Worm (Caenorhabditis elegans) whole organism, young adult: ENCODE data around the gene Y53C12B.1.

Experiments
- B0336.3 ChIP-seq: fragments of 200-800 bp; sonication (Bioruptor generic); IDR thresholded peaks from 2 replicates; pipeline ENCODE4 v1.3.6; 2022; ENCODE audit warnings: missing genetic modification characterization, missing compliant biosample characterization
- C17E4.6 ChIP-seq: fragments of 200-800 bp; sonication (Bioruptor generic); IDR thresholded peaks from 2 replicates; pipeline ENCODE4 v1.3.6; 2022; ENCODE audit warnings: missing genetic modification reagents, missing genetic modification characterization, missing compliant biosample characterization
- D2030.7 ChIP-seq: fragments of 200-800 bp; sonication (Bioruptor generic); IDR thresholded peaks from 2 replicates; pipeline ENCODE4 v1.3.6; 2022; ENCODE audit warnings: missing genetic modification reagents, missing genetic modification characterization, missing compliant biosample characterization
- F22D6.2 ChIP-seq: sonication (generic microtip); optimal IDR thresholded peaks from 2 replicates; lab custom pipeline; 2016; ENCODE audit warnings: mild to moderate bottlenecking, missing genetic modification characterization, missing compliant biosample characterization
- F23B12.7 ChIP-seq: sonication (generic microtip); optimal IDR thresholded peaks from 2 replicates; lab custom pipeline; 2017; ENCODE audit warnings: missing genetic modification characterization, mild to moderate bottlenecking, missing compliant biosample characterization, antibody characterized with exemption, moderate library complexity; ENCODE audit not compliant: insufficient read depth
- F33H1.4 ChIP-seq: fragments of 200-800 bp; sonication (Bioruptor generic); IDR thresholded peaks from 2 replicates; pipeline ENCODE4 v1.3.6; 2022; ENCODE audit warnings: missing genetic modification reagents, missing genetic modification characterization, missing compliant biosample characterization
- F49E8.2 ChIP-seq: sonication (generic microtip); optimal IDR thresholded peaks from 3 replicates; lab custom pipeline; 2017; ENCODE audit warnings: missing genetic modification characterization, mild to moderate bottlenecking, missing compliant biosample characterization, antibody characterized with exemption, moderate library complexity; ENCODE audit not compliant: insufficient read depth
- F55B11.4 ChIP-seq: sonication (generic microtip); optimal IDR thresholded peaks from 2 replicates; lab custom pipeline; 2016; ENCODE audit warnings: missing compliant biosample characterization, missing genetic modification characterization, borderline replicate concordance; ENCODE audit not compliant: insufficient read depth
- K12H6.12 ChIP-seq: fragments of 200-800 bp; sonication (Bioruptor generic); optimal IDR thresholded peaks from 2 replicates; lab custom pipeline; 2018; ENCODE audit warnings: mild to moderate bottlenecking, missing genetic modification characterization, missing compliant biosample characterization
- Y53G8AR.9 ChIP-seq: fragments of 200-800 bp; sonication (Bioruptor generic); conservative IDR thresholded peaks from 2 replicates; pipeline ENCODE4 v1.3.6; 2022; ENCODE audit warnings: missing genetic modification reagents, missing genetic modification characterization, missing compliant biosample characterization
- ama-1 ChIP-seq, 3 experiments: fragments of 150-350 bp in 1 of 3; sonication (generic microtip) in 2 of 3; optimal IDR thresholded peaks; 2 replicates each; lab custom pipeline; 2014 to 2018; ENCODE audit warnings: missing biosample characterization in 2 of 3, missing genetic modification characterization in 2 of 3, missing genetic modification reagents in 2 of 3
- aptf-3 ChIP-seq: fragments of 200-800 bp; sonication (Bioruptor generic); IDR thresholded peaks from 2 replicates; pipeline ENCODE4 v1.3.6; 2022; ENCODE audit warnings: missing genetic modification characterization, missing compliant biosample characterization
- atf-7 ChIP-seq: sonication (generic microtip); optimal IDR thresholded peaks from 2 replicates; lab custom pipeline; 2017; ENCODE audit warnings: mild to moderate bottlenecking, missing genetic modification characterization, missing compliant biosample characterization
- athp-1 ChIP-seq: sonication (generic microtip); optimal IDR thresholded peaks from 2 replicates; lab custom pipeline; 2017; ENCODE audit warnings: mild to moderate bottlenecking, missing genetic modification characterization, missing compliant biosample characterization
- attf-5 ChIP-seq: fragments of 200-800 bp; sonication (Bioruptor generic); optimal IDR thresholded peaks from 2 replicates; lab custom pipeline; 2018; ENCODE audit warnings: mild to moderate bottlenecking, missing genetic modification characterization, missing compliant biosample characterization
- cebp-1 ChIP-seq, 2 experiments: fragments of 200-800 bp in 1 of 2; sonication (Bioruptor generic) in 1 of 2; sonication (generic microtip) in 1 of 2; IDR thresholded peaks in 1 of 2; optimal IDR thresholded peaks in 1 of 2; 2 replicates each; pipeline versions ENCODE4 v1.3.6 to Lab custom; 2017 to 2022; ENCODE audit warnings: missing compliant biosample characterization in 2 of 2, missing genetic modification characterization in 2 of 2, mild to moderate bottlenecking in 1 of 2, missing genetic modification reagents in 1 of 2, moderate library complexity in 1 of 2
- ceh-100 ChIP-seq: fragments of 200-800 bp; sonication (Bioruptor generic); IDR thresholded peaks from 2 replicates; pipeline ENCODE4 v1.3.6; 2022; ENCODE audit warnings: missing genetic modification reagents, missing genetic modification characterization, missing compliant biosample characterization
- ceh-91 ChIP-seq: fragments of 200-800 bp; sonication (Bioruptor generic); IDR thresholded peaks from 2 replicates; pipeline ENCODE4 v1.3.6; 2022; ENCODE audit warnings: missing genetic modification reagents, missing genetic modification characterization, missing compliant biosample characterization
- dpl-1 ChIP-seq: fragments of 150-350 bp; optimal IDR thresholded peaks from 2 replicates; lab custom pipeline; 2014; ENCODE audit warnings: missing biosample characterization, missing genetic modification reagents, missing genetic modification characterization
- egrh-3 ChIP-seq: fragments of 200-800 bp; sonication (Bioruptor generic); IDR thresholded peaks from 2 replicates; pipeline ENCODE4 v1.3.6; 2022; ENCODE audit warnings: missing genetic modification reagents, missing genetic modification characterization, missing compliant biosample characterization
- fkh-3 ChIP-seq: sonication (generic microtip); optimal IDR thresholded peaks from 2 replicates; lab custom pipeline; 2016; ENCODE audit warnings: mild to moderate bottlenecking, missing genetic modification characterization, missing compliant biosample characterization
- hmg-1.2 ChIP-seq: fragments of 200-800 bp; sonication (Bioruptor generic); IDR thresholded peaks from 2 replicates; pipeline ENCODE4 v1.3.6; 2022; ENCODE audit warnings: missing genetic modification reagents, missing genetic modification characterization, missing compliant biosample characterization
- hrde-1 ChIP-seq: sonication (generic microtip); optimal IDR thresholded peaks from 2 replicates; lab custom pipeline; 2016; ENCODE audit warnings: missing genetic modification characterization, mild to moderate bottlenecking, missing compliant biosample characterization, moderate library complexity, missing genotype, missing genetic modification reagents, borderline replicate concordance
- lag-1 ChIP-seq: fragments of 200-800 bp; sonication (Bioruptor generic); IDR thresholded peaks from 2 replicates; pipeline ENCODE4 v1.3.6; 2022; ENCODE audit warnings: missing genetic modification reagents, missing genetic modification characterization, missing compliant biosample characterization
- let-607 ChIP-seq, 2 experiments: fragments of 200-800 bp in 1 of 2; sonication (Bioruptor generic) in 1 of 2; sonication (generic microtip) in 1 of 2; optimal IDR thresholded peaks; 2 replicates each; lab custom pipeline; 2016 to 2018; ENCODE audit warnings: mild to moderate bottlenecking in 2 of 2, missing compliant biosample characterization in 2 of 2, missing genetic modification characterization in 2 of 2, moderate library complexity in 2 of 2, missing genotype in 1 of 2
- lin-54 ChIP-seq: fragments of 200-800 bp; sonication (Bioruptor generic); optimal IDR thresholded peaks from 2 replicates; lab custom pipeline; 2018; ENCODE audit warnings: mild to moderate bottlenecking, missing genetic modification characterization, missing compliant biosample characterization
- lir-1 ChIP-seq: fragments of 200-800 bp; sonication (Bioruptor generic); conservative IDR thresholded peaks from 2 replicates; pipeline ENCODE4 v1.3.6; 2022; ENCODE audit warnings: missing genetic modification reagents, missing genetic modification characterization, missing compliant biosample characterization
- lsl-1 ChIP-seq: fragments of 200-800 bp; sonication (Bioruptor generic); optimal IDR thresholded peaks from 2 replicates; lab custom pipeline; 2018; ENCODE audit warnings: mild to moderate bottlenecking, missing genetic modification characterization, moderate library complexity, missing compliant biosample characterization
- madf-3 ChIP-seq: fragments of 200-800 bp; sonication (Bioruptor generic); IDR thresholded peaks from 2 replicates; pipeline ENCODE4 v1.3.6; 2022; ENCODE audit warnings: missing genetic modification reagents, missing genetic modification characterization, missing compliant biosample characterization
- madf-6 ChIP-seq: fragments of 200-800 bp; sonication (Bioruptor generic); IDR thresholded peaks from 2 replicates; pipeline ENCODE4 v1.3.6; 2022; ENCODE audit warnings: missing genetic modification reagents, missing genetic modification characterization, missing compliant biosample characterization
- madf-8 ChIP-seq: fragments of 200-800 bp; sonication (Bioruptor generic); conservative IDR thresholded peaks from 2 replicates; pipeline ENCODE4 v1.3.6; 2022; ENCODE audit warnings: missing genetic modification reagents, missing genetic modification characterization, missing compliant biosample characterization
- nfyb-1 ChIP-seq: fragments of 200-800 bp; sonication (Bioruptor generic); IDR thresholded peaks from 2 replicates; pipeline ENCODE4 v1.3.6; 2022; ENCODE audit warnings: missing genetic modification reagents, missing genetic modification characterization, missing compliant biosample characterization
- nhr-80 ChIP-seq: sonication (generic microtip); optimal IDR thresholded peaks from 2 replicates; lab custom pipeline; 2016; ENCODE audit warnings: missing genetic modification characterization, missing compliant biosample characterization
- pha-4 ChIP-seq: fragments of 150-350 bp; sonication (generic microtip); optimal IDR thresholded peaks from 2 replicates; lab custom pipeline; 2014; ENCODE audit warnings: missing biosample characterization, missing genetic modification reagents, missing genetic modification characterization
- rcor-1 ChIP-seq: fragments of 200-800 bp; sonication (Bioruptor generic); IDR thresholded peaks from 2 replicates; pipeline ENCODE4 v1.3.6; 2022; ENCODE audit warnings: missing genetic modification reagents, missing genetic modification characterization, missing compliant biosample characterization
- snpc-1.1 ChIP-seq: sonication (generic microtip); optimal IDR thresholded peaks from 2 replicates; lab custom pipeline; 2017; ENCODE audit warnings: missing genetic modification characterization, mild to moderate bottlenecking, missing compliant biosample characterization, antibody characterized with exemption, moderate library complexity, missing genotype, missing genetic modification reagents; ENCODE audit not compliant: insufficient read depth
- sptf-2 ChIP-seq: fragments of 200-800 bp; sonication (Bioruptor generic); optimal IDR thresholded peaks from 2 replicates; lab custom pipeline; 2018; ENCODE audit warnings: mild to moderate bottlenecking, missing genetic modification characterization, missing compliant biosample characterization
- tbp1 ChIP-seq: fragments of 200-800 bp; sonication (Bioruptor generic); optimal IDR thresholded peaks from 2 replicates; lab custom pipeline; 2018; ENCODE audit warnings: mild to moderate bottlenecking, missing genetic modification characterization, missing compliant biosample characterization
- unc-130 ChIP-seq: sonication (generic microtip); optimal IDR thresholded peaks from 2 replicates; lab custom pipeline; 2016; ENCODE audit warnings: missing genetic modification reagents, missing genetic modification characterization, missing compliant biosample characterization
- xnd-1 ChIP-seq: sonication (generic microtip); optimal IDR thresholded peaks from 2 replicates; lab custom pipeline; 2016; ENCODE audit warnings: missing genotype, missing genetic modification reagents, missing genetic modification characterization, missing compliant biosample characterization
- ztf-18 ChIP-seq: sonication (generic microtip); optimal IDR thresholded peaks from 2 replicates; lab custom pipeline; 2016; ENCODE audit warnings: missing genotype, mild to moderate bottlenecking, missing genetic modification characterization, missing compliant biosample characterization

Gene Y53C12B.1

DNA sequence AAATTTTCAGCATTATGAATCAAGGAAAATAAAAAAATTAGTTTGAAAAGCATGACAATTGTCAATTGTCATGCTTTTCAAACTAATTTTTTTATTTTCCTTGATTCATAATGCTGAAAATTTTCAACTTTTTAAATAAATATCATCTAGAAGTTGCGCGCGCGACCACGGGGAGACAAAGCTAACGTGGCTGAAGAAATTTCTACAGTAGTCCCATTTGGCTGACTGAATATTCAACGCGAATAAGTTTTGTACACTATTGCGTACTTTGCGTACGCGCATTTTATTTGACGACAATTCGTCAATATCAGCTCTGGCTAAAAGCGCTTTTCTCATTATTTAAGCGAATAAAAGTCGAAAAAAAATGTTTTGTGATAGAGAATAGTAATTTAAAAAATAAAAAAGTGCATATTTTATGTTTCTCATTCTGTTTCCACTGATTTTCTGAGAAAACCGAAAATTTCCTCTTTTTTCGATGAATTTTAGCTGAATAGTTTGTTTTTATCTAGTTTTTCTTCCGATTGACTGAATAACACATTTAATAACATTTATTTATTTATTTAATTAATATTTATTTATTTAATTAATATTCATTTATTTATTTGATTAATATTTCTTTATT lies 27.1 kb downstream of the Y53C12B.1 start, which contains the start of gene Y53C12A.11 (continued):
- peak; percentile 88; the same call in 1 of the 2 replicates for TF ChIP-seq madf-3 (GFP tag; lab: Robert Waterston, UW)
- TF ChIP-seq D2030.7: peak; percentile 90
- peak; percentile 75 for TF ChIP-seq rcor-1
- peak; percentile 75; the same call in 1 of the 2 replicates for TF ChIP-seq C17E4.6 (GFP tag; lab: Robert Waterston, UW)
- TF ChIP-seq Y53G8AR.9 (GFP tag; lab: Robert Waterston, UW): 0 out of 2 replicates have a peak, but pooled peaks have one; percentile 54
- peak; percentile 87 for TF ChIP-seq madf-8

DNA sequence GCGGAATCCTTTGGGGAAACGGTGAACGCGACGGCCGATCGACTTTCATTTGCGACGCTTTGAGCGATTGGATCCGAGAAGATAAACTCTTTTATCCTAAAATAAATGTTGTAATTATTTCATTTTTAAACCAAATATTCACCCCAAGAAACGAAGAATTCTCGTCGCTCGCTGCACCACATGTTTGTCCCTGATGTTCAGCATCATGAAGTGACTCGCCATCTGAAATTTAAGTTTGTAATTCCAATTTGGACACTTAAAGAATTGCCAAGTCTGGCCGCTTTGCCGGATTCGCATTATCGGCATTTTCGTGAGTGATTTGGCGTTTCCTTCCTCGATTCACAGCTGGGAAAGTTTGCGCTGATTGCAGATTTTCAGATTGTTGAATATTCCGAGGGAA lies 28.0 kb downstream of the Y53C12B.1 start, which contains the start of gene Y53C12A.6:
Gene Y53C12A.6 (minus strand): TSS at position 101 of the 400 bp plus-strand sequence.
- TF ChIP-seq aptf-3 (GFP tag; lab: Robert Waterston, UW) (no peak), F55B11.4 (tag; lab: Kevin White, UChicago) (no peak), lin-54 (GFP tag; lab: Kevin White, UChicago) (no peak), pha-4 (no peak), athp-1 (tag; lab: Kevin White, UChicago) (no peak), sptf-2 (GFP tag; lab: Kevin White, UChicago) (no peak), ztf-18 (tag; lab: Kevin White, UChicago) (no peak), snpc-1.1 (no peak), atf-7 (no peak), ama-1 (optimal IDR thresholded peaks at IDR 0.05; lab: Kevin White, UChicago) (no peak), ama-1 (GFP tag; optimal IDR thresholded peaks at IDR 0.05; lab: Kevin White, UChicago) (no peak), F22D6.2 (tag; lab: Kevin White, UChicago) (no peak)
- TF ChIP-seq, all 124 proteins: peak for 0

DNA sequence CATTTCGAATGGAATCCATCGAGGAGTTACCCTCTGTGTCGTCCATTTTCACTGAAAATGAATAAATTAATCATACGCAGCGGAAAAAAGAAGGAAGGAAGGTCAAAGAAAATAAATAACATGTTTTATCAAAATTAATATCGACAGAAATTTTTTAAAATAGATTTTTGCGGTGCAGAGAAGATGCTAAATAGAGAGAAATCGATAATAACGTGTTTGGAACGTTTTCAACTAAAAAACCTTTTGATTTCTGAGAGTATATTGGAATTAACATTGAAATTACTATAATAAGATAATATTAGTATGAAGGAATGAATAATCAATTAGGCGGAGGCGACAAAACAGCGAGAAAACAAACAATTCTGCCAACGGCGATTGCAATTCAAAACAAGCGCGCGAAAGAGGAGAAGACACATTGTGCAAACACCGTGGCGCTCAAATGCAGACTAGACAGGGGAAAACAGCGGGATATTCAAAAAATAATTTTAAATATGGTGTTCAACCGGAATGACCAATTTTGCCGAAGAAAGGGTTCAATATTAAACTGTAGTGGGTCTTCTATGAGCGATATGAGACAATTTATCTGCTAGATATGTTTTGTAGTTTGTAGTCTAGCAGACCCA lies 29.4 kb downstream of the Y53C12B.1 start, which contains the start of gene wee-1.3:
Gene wee-1.3 (minus strand): TSS at position 51 of the 623 bp plus-strand sequence.
- TF ChIP-seq cebp-1 (GFP tag; IDR thresholded peaks at IDR 0.05; lab: Robert Waterston, UW): no peak
- peak; percentile 56 for TF ChIP-seq cebp-1 (tag; optimal IDR thresholded peaks at IDR 0.05; lab: Kevin White, UChicago)
- peak; percentile 65 for TF ChIP-seq hmg-1.2 (GFP tag; lab: Robert Waterston, UW)
- peak; percentile 50 for TF ChIP-seq lsl-1 (GFP tag; lab: Kevin White, UChicago)
- peak; percentile 54 for TF ChIP-seq F33H1.4
- TF ChIP-seq ceh-91 (GFP tag; lab: Robert Waterston, UW): peak; percentile 48; the same call in 1 of the 2 replicates
- TF ChIP-seq athp-1 (tag; lab: Kevin White, UChicago): peak; percentile 6
- TF ChIP-seq K12H6.12 (tag; lab: Kevin White, UChicago): peak; percentile 17
- TF ChIP-seq attf-5 (GFP tag; lab: Kevin White, UChicago): peak; percentile 68
- TF ChIP-seq F49E8.2 (tag; lab: Kevin White, UChicago): no peak
- TF ChIP-seq xnd-1: peak; percentile 19
- no peak for TF ChIP-seq atf-7
- peak; percentile 48 for TF ChIP-seq unc-130 (GFP tag; lab: Kevin White, UChicago)
- TF ChIP-seq madf-6 (GFP tag; lab: Robert Waterston, UW): peak; percentile 78
- TF ChIP-seq lir-1 (GFP tag; lab: Robert Waterston, UW): no peak
- peak; percentile 37; the same call in 1 of the 2 replicates for TF ChIP-seq B0336.3 (GFP tag; lab: Robert Waterston, UW)
- TF ChIP-seq let-607 (tag; optimal IDR thresholded peaks at IDR 0.05; lab: Kevin White, UChicago): peak in 1 of 2 experiments; percentile 18
- no peak for TF ChIP-seq lag-1
- TF ChIP-seq egrh-3 (GFP tag; lab: Robert Waterston, UW): no peak
- TF ChIP-seq fkh-3 (tag; lab: Kevin White, UChicago): no peak
- no peak for TF ChIP-seq hrde-1
- peak; percentile 49 for TF ChIP-seq madf-8
- TF ChIP-seq nhr-80 (tag; lab: Kevin White, UChicago): peak; percentile 9
- peak; percentile 93 for TF ChIP-seq dpl-1 (GFP tag; lab: Kevin White, UChicago)
- TF ChIP-seq ceh-100 (GFP tag; lab: Robert Waterston, UW): peak; percentile 22; the same call in 1 of the 2 replicates
- TF ChIP-seq ama-1 (optimal IDR thresholded peaks at IDR 0.05; lab: Kevin White, UChicago): no peak
- no peak for TF ChIP-seq ama-1 (GFP tag; optimal IDR thresholded peaks at IDR 0.05; lab: Kevin White, UChicago)
- TF ChIP-seq F23B12.7 (tag; lab: Kevin White, UChicago): peak; percentile 26
- peak; percentile 59 for TF ChIP-seq tbp1 (GFP tag; lab: Kevin White, UChicago)
- peak; percentile 44; the same call in 1 of the 2 replicates for TF ChIP-seq nfyb-1 (GFP tag; lab: Robert Waterston, UW)
